Fruit fly (Drosophila melanogaster) whole organism, prepupa: ENCODE measurements around the gene CG11367.

Experiments
- CG10631 ChIP-seq: fragments of 200-800 bp; sonication (Bioruptor generic); optimal IDR thresholded peaks from 2 replicates; lab custom pipeline; 2016; ENCODE audit warnings: missing biosample characterization, missing genetic modification characterization
- CG10669 ChIP-seq: fragments of 200-800 bp; sonication (Bioruptor generic); optimal IDR thresholded peaks from 3 replicates; lab custom pipeline; 2018; ENCODE audit warnings: missing biosample characterization, mild to moderate bottlenecking, missing genetic modification characterization, moderate library complexity
- CG11294 ChIP-seq: fragments of 200-800 bp; sonication (Bioruptor generic); IDR thresholded peaks from 2 replicates; pipeline ENCODE4 v1.3.6; 2022; ENCODE audit warnings: missing biosample characterization, missing genetic modification characterization
- CG11902 ChIP-seq: fragments of 200-800 bp; sonication (Bioruptor generic); optimal IDR thresholded peaks from 3 replicates; lab custom pipeline; 2016; ENCODE audit warnings: missing biosample characterization, missing genetic modification characterization
- CG15336 ChIP-seq: fragments of 200-800 bp; sonication (Bioruptor generic); IDR thresholded peaks from 2 replicates; pipeline ENCODE4 v1.3.6; 2022; ENCODE audit warnings: missing biosample characterization, missing genetic modification characterization
- CG1621 ChIP-seq: fragments of 200-800 bp; sonication (Bioruptor generic); optimal IDR thresholded peaks from 3 replicates; lab custom pipeline; 2018; ENCODE audit warnings: missing biosample characterization, mild to moderate bottlenecking, missing genetic modification characterization
- CG3032 ChIP-seq: fragments of 200-800 bp; optimal IDR thresholded peaks from 2 replicates; lab custom pipeline; 2019; ENCODE audit warnings: missing biosample characterization, mild to moderate bottlenecking, missing genetic modification characterization, moderate library complexity
- CG31627 ChIP-seq: fragments of 200-800 bp; sonication (Bioruptor generic); optimal IDR thresholded peaks from 3 replicates; lab custom pipeline; 2016; ENCODE audit warnings: missing biosample characterization, missing genetic modification characterization
- CG32006 ChIP-seq: fragments of 200-800 bp; sonication (Bioruptor generic); optimal IDR thresholded peaks from 3 replicates; lab custom pipeline; 2017; ENCODE audit warnings: missing biosample characterization, mild to moderate bottlenecking, missing genetic modification characterization
- CG34406 ChIP-seq: fragments of 200-800 bp; sonication (Bioruptor generic); optimal IDR thresholded peaks from 3 replicates; lab custom pipeline; 2016; ENCODE audit warnings: missing biosample characterization, missing genetic modification characterization
- CG3919 ChIP-seq: fragments of 200-800 bp; sonication (Bioruptor generic); optimal IDR thresholded peaks from 3 replicates; lab custom pipeline; 2016; ENCODE audit warnings: missing biosample characterization, missing genetic modification characterization
- CG4318 ChIP-seq: fragments of 200-800 bp; sonication (Bioruptor generic); optimal IDR thresholded peaks from 3 replicates; lab custom pipeline; 2017; ENCODE audit warnings: missing biosample characterization, mild to moderate bottlenecking, missing genetic modification characterization
- CG6163 ChIP-seq: fragments of 200-800 bp; sonication (Bioruptor generic); IDR thresholded peaks from 3 replicates; pipeline ENCODE4 v1.3.6; 2022; ENCODE audit warnings: missing biosample characterization, missing genetic modification characterization
- CG6276 ChIP-seq: fragments of 200-800 bp; sonication (Bioruptor generic); optimal IDR thresholded peaks from 2 replicates; lab custom pipeline; 2017; ENCODE audit warnings: missing biosample characterization, mild to moderate bottlenecking, missing genetic modification characterization
- CG6792 ChIP-seq: fragments of 200-800 bp; sonication (Bioruptor generic); optimal IDR thresholded peaks from 3 replicates; lab custom pipeline; 2016; ENCODE audit warnings: missing biosample characterization, missing genetic modification characterization
- CG6808 ChIP-seq: fragments of 200-800 bp; sonication (Bioruptor generic); optimal IDR thresholded peaks from 3 replicates; lab custom pipeline; 2017; ENCODE audit warnings: missing biosample characterization, missing genetic modification characterization, mild to moderate bottlenecking, moderate library complexity, missing genetic modification reagents
- CG6854 ChIP-seq: fragments of 200-800 bp; sonication (Bioruptor generic); optimal IDR thresholded peaks from 2 replicates; lab custom pipeline; 2017; ENCODE audit warnings: missing biosample characterization, mild to moderate bottlenecking, missing genetic modification characterization
- CG8119 ChIP-seq: fragments of 200-800 bp; sonication (Bioruptor generic); IDR thresholded peaks from 3 replicates; pipeline ENCODE4 v1.3.6; 2022; ENCODE audit warnings: missing biosample characterization, missing genetic modification characterization
- CG8632 ChIP-seq: fragments of 200-800 bp; sonication (Bioruptor generic); optimal IDR thresholded peaks from 3 replicates; lab custom pipeline; 2016; ENCODE audit warnings: missing biosample characterization, missing genetic modification characterization
- Eip75B ChIP-seq: fragments of 200-800 bp; sonication (Bioruptor generic); optimal IDR thresholded peaks from 3 replicates; lab custom pipeline; 2016; ENCODE audit warnings: missing biosample characterization, missing genetic modification characterization
- Eip78C ChIP-seq: fragments of 200-800 bp; sonication (Bioruptor generic); peaks from one replicate; lab custom pipeline; 2016; ENCODE audit warnings: missing biosample characterization, missing genetic modification characterization
- Eip93F ChIP-seq: fragments of 200-800 bp; sonication (Bioruptor generic); optimal IDR thresholded peaks from 2 replicates; lab custom pipeline; 2016; ENCODE audit warnings: missing biosample characterization, mild to moderate bottlenecking, missing genetic modification characterization
- Ets96B ChIP-seq: fragments of 200-800 bp; optimal IDR thresholded peaks from 2 replicates; lab custom pipeline; 2019; ENCODE audit warnings: missing biosample characterization, mild to moderate bottlenecking, missing genetic modification characterization, moderate library complexity
- Hr39 ChIP-seq: fragments of 200-800 bp; sonication (Bioruptor generic); optimal IDR thresholded peaks from 2 replicates; lab custom pipeline; 2016; ENCODE audit warnings: missing biosample characterization, missing genetic modification characterization
- Hr4 ChIP-seq: fragments of 200-800 bp; sonication (Bioruptor generic); optimal IDR thresholded peaks from 3 replicates; lab custom pipeline; 2016; ENCODE audit warnings: missing biosample characterization, missing genetic modification characterization
- Lpt ChIP-seq: fragments of 200-800 bp; sonication (Bioruptor generic); optimal IDR thresholded peaks from 3 replicates; lab custom pipeline; 2016; ENCODE audit warnings: missing biosample characterization, missing genetic modification characterization
- Met ChIP-seq: fragments of 200-800 bp; sonication (Bioruptor generic); optimal IDR thresholded peaks from 3 replicates; lab custom pipeline; 2016; ENCODE audit warnings: missing biosample characterization, missing genetic modification characterization
- OdsH ChIP-seq: fragments of 200-800 bp; sonication (Bioruptor generic); optimal IDR thresholded peaks from 3 replicates; lab custom pipeline; 2016; ENCODE audit warnings: missing biosample characterization, missing genetic modification characterization
- Smox ChIP-seq: fragments of 200-800 bp; sonication (Bioruptor generic); optimal IDR thresholded peaks from 3 replicates; lab custom pipeline; 2016; ENCODE audit warnings: missing biosample characterization, missing genetic modification characterization
- Sox102F ChIP-seq: fragments of 200-800 bp; sonication (Bioruptor generic); optimal IDR thresholded peaks from 2 replicates; lab custom pipeline; 2016; ENCODE audit warnings: missing biosample characterization, mild to moderate bottlenecking, missing genetic modification characterization
- Sox14 ChIP-seq: fragments of 200-800 bp; sonication (Bioruptor generic); optimal IDR thresholded peaks from 3 replicates; lab custom pipeline; 2016; ENCODE audit warnings: missing biosample characterization, missing genetic modification characterization
- Sox15 ChIP-seq: fragments of 200-800 bp; sonication (Bioruptor generic); optimal IDR thresholded peaks from 3 replicates; lab custom pipeline; 2016; ENCODE audit warnings: missing biosample characterization, missing genetic modification characterization
- achi ChIP-seq: fragments of 200-800 bp; sonication (Bioruptor generic); optimal IDR thresholded peaks from 3 replicates; lab custom pipeline; 2016; ENCODE audit warnings: missing biosample characterization, missing genetic modification characterization
- acj6 ChIP-seq: fragments of 200-800 bp; sonication (Bioruptor generic); optimal IDR thresholded peaks from 3 replicates; lab custom pipeline; 2016; ENCODE audit warnings: missing biosample characterization, missing genetic modification characterization
- cyc ChIP-seq: fragments of 200-800 bp; sonication (Bioruptor generic); optimal IDR thresholded peaks from 3 replicates; lab custom pipeline; 2016; ENCODE audit warnings: missing biosample characterization, missing genetic modification characterization
- dsx ChIP-seq: fragments of 200-800 bp; optimal IDR thresholded peaks from 3 replicates; lab custom pipeline; 2019; ENCODE audit warnings: missing biosample characterization, mild to moderate bottlenecking, missing genetic modification characterization, moderate library complexity; ENCODE audit not compliant: poor library complexity, severe bottlenecking
- eg ChIP-seq: fragments of 200-800 bp; sonication (Bioruptor generic); IDR thresholded peaks from 3 replicates; pipeline ENCODE4 v1.3.6; 2022; ENCODE audit warnings: missing biosample characterization, missing genetic modification characterization
- esn ChIP-seq: fragments of 200-800 bp; sonication (Bioruptor generic); optimal IDR thresholded peaks from 2 replicates; lab custom pipeline; 2016; ENCODE audit warnings: missing biosample characterization, mild to moderate bottlenecking, missing genetic modification characterization, moderate library complexity
- fd59A ChIP-seq: fragments of 200-800 bp; sonication (Bioruptor generic); optimal IDR thresholded peaks from 2 replicates; lab custom pipeline; 2017; ENCODE audit warnings: missing biosample characterization, mild to moderate bottlenecking, missing genetic modification characterization, missing genetic modification reagents
- fd85E ChIP-seq: fragments of 200-800 bp; sonication (Bioruptor generic); optimal IDR thresholded peaks from 3 replicates; lab custom pipeline; 2016; ENCODE audit warnings: missing biosample characterization, missing genetic modification characterization
- fkh ChIP-seq: fragments of 200-800 bp; sonication (Bioruptor generic); optimal IDR thresholded peaks from 3 replicates; lab custom pipeline; 2017; ENCODE audit warnings: missing biosample characterization, mild to moderate bottlenecking, missing genetic modification characterization, moderate library complexity
- lz ChIP-seq: fragments of 200-800 bp; sonication (Bioruptor generic); optimal IDR thresholded peaks from 3 replicates; lab custom pipeline; 2016; ENCODE audit warnings: missing biosample characterization, missing genetic modification characterization
- net ChIP-seq: fragments of 200-800 bp; sonication (Bioruptor generic); optimal IDR thresholded peaks from 3 replicates; lab custom pipeline; 2016; ENCODE audit warnings: missing biosample characterization, missing genetic modification characterization
- pdm3 ChIP-seq: fragments of 200-800 bp; sonication (Bioruptor generic); optimal IDR thresholded peaks from 3 replicates; lab custom pipeline; 2016; ENCODE audit warnings: missing biosample characterization, missing genetic modification characterization
- salr ChIP-seq, 2 experiments: fragments of 200-800 bp; sonication (Bioruptor generic); optimal IDR thresholded peaks; 3 replicates each; lab custom pipeline; 2016 to 2018; ENCODE audit warnings: missing biosample characterization in 2 of 2, missing genetic modification characterization in 2 of 2, mild to moderate bottlenecking in 1 of 2
- spab ChIP-seq: fragments of 200-800 bp; sonication (Bioruptor generic); optimal IDR thresholded peaks from 2 replicates; lab custom pipeline; 2017; ENCODE audit warnings: missing biosample characterization, mild to moderate bottlenecking, missing genetic modification characterization, missing genetic modification reagents
- svp ChIP-seq: fragments of 200-800 bp; sonication (Bioruptor generic); peaks from one replicate; lab custom pipeline; 2016; ENCODE audit warnings: missing biosample characterization, missing genetic modification characterization
- topi ChIP-seq: fragments of 200-800 bp; sonication (Bioruptor generic); optimal IDR thresholded peaks from 3 replicates; lab custom pipeline; 2016; ENCODE audit warnings: missing biosample characterization, missing genetic modification characterization

CG11367 gene

DNA sequence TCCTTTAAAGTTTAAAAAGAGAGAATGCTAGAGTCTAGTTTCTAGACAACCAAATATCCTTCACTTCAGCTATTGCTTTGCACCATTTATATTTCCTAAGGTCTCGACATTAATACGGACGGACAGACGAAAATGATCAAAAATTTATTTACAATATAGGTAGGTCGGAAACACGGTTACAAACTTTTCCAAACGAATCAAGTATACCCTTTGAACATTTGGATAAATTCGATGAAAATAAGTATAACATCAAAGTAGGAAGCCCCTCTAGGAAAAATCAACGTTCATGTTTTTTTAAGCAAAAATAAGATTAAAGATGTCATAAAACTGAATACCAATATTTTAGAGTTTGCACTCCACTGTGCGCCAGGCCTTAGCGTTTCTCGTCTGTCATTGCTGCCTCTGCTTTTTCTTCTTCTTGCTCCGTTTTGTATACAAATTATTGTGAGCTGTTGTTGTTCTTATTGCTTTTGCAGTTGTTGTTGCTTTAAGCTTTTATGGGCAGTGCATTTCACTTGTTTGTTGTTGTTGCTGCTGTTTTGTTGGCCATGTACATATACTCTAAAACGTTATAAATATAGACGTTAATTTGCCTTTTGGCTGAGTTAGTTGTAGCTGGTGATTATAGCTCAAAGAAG lies 15.2 kb downstream of the CG11367 start:
- no peak for TF ChIP-seq fkh (GFP tag; lab: Kevin White, UChicago)
- TF ChIP-seq CG1621 (tag; lab: Kevin White, UChicago) = no peak
- TF ChIP-seq cyc (GFP tag; lab: Kevin White, UChicago) = peak; percentile 29
- TF ChIP-seq Lpt = no peak
- peak; percentile 9 for TF ChIP-seq CG8632
- TF ChIP-seq CG6276 = peak; percentile 27
- TF ChIP-seq CG3919 (GFP tag; lab: Kevin White, UChicago) = peak; percentile 41
- peak; percentile 84 for TF ChIP-seq Eip78C (GFP tag; lab: Kevin White, UChicago)
- peak; percentile 72 for TF ChIP-seq CG32006 (GFP tag; lab: Kevin White, UChicago)
- TF ChIP-seq Sox14 (GFP tag; lab: Kevin White, UChicago) = peak; percentile 36
- peak; percentile 47 for TF ChIP-seq esn (GFP tag; lab: Kevin White, UChicago)
- TF ChIP-seq CG3032 (tag; lab: Kevin White, UChicago) = peak; percentile 9
- no peak for TF ChIP-seq Eip75B
- TF ChIP-seq CG6808 (GFP tag; lab: Kevin White, UChicago) = peak; percentile 24
- TF ChIP-seq CG4318 (GFP tag; lab: Kevin White, UChicago) = peak; percentile 61
- TF ChIP-seq Sox102F = peak; percentile 21
- peak; percentile 26 for TF ChIP-seq net (GFP tag; lab: Kevin White, UChicago)
- no peak for TF ChIP-seq CG8119
- TF ChIP-seq topi = peak; percentile 38
- peak; percentile 25 for TF ChIP-seq Sox15 (GFP tag; lab: Kevin White, UChicago)
- TF ChIP-seq Met = peak; percentile 48
- peak; percentile 33 for TF ChIP-seq CG31627
- peak; percentile 16 for TF ChIP-seq acj6 (GFP tag; lab: Kevin White, UChicago)
- TF ChIP-seq Smox (GFP tag; lab: Kevin White, UChicago) = peak; percentile 42
- no peak for TF ChIP-seq fd85E (GFP tag; lab: Kevin White, UChicago)
- no peak for TF ChIP-seq CG11294
- peak; percentile 57 for TF ChIP-seq svp (GFP tag; lab: Kevin White, UChicago)
- peak; percentile 40 for TF ChIP-seq achi (GFP tag; lab: Kevin White, UChicago)
- TF ChIP-seq Eip93F = no peak
- peak; percentile 7 for TF ChIP-seq Ets96B (tag; lab: Kevin White, UChicago)
- peak; percentile 50 for TF ChIP-seq pdm3 (GFP tag; lab: Kevin White, UChicago)
- TF ChIP-seq CG6792 = peak; percentile 25
- peak; percentile 4 for TF ChIP-seq CG34406 (GFP tag; lab: Kevin White, UChicago)
- peak; percentile 51 for TF ChIP-seq CG10631
- peak; percentile 22; the same call in 1 of the 2 replicates for TF ChIP-seq CG15336 (GFP tag; lab: Robert Waterston, UW)
- peak; percentile 65 for TF ChIP-seq OdsH (GFP tag; lab: Kevin White, UChicago)
- no peak for TF ChIP-seq CG11902 (GFP tag; lab: Kevin White, UChicago)
- TF ChIP-seq dsx (GFP tag; lab: Kevin White, UChicago) = peak; percentile 71
- no peak for TF ChIP-seq spab (GFP tag; lab: Kevin White, UChicago)
- TF ChIP-seq fd59A (GFP tag; lab: Kevin White, UChicago) = peak; percentile 43
- peak in 1 of 2 experiments; percentile 66 for TF ChIP-seq salr (GFP tag; optimal IDR thresholded peaks at IDR 0.05; lab: Kevin White, UChicago)
- TF ChIP-seq eg = no peak
- TF ChIP-seq CG6854 (GFP tag; lab: Kevin White, UChicago) = no peak
- peak; percentile 51 for TF ChIP-seq Hr4 (GFP tag; lab: Kevin White, UChicago)
- TF ChIP-seq CG10669 (GFP tag; lab: Kevin White, UChicago) = peak; percentile 27
- peak; percentile 25 for TF ChIP-seq lz (GFP tag; lab: Kevin White, UChicago)
- TF ChIP-seq CG6163 (GFP tag; lab: Robert Waterston, UW) = no peak
- TF ChIP-seq Hr39 (GFP tag; lab: Kevin White, UChicago) = peak; percentile 41
